Worm (Caenorhabditis elegans) whole organism, midembryonic: Measurements from ENCODE around the gene F39F10.2.
"Not testable (repeated sequence)": the region's sequence is repeated elsewhere in the genome, so short reads cannot be mapped to it uniquely, and the experiment has no call there.

Source experiments
- cog-1 ChIP-seq: sonication (generic microtip); optimal IDR thresholded peaks from 2 replicates; lab custom pipeline; 2016; ENCODE audit warnings: missing genetic modification characterization, missing compliant biosample characterization
- flt-1 ChIP-seq: fragments of 200-800 bp; sonication (Bioruptor generic); IDR thresholded peaks from 2 replicates; pipeline ENCODE4 v1.3.6; 2022; ENCODE audit warnings: missing genetic modification characterization, missing compliant biosample characterization
- klf-2 ChIP-seq: fragments of 200-800 bp; sonication (Bioruptor generic); conservative IDR thresholded peaks from 2 replicates; pipeline ENCODE4 v1.3.6; 2022; ENCODE audit warnings: missing genetic modification reagents, missing genetic modification characterization, missing compliant biosample characterization
- med-1 ChIP-seq: sonication (generic microtip); optimal IDR thresholded peaks from 2 replicates; lab custom pipeline; 2017; ENCODE audit warnings: missing genetic modification characterization, mild to moderate bottlenecking, missing compliant biosample characterization, antibody characterized with exemption, missing genetic modification reagents; ENCODE audit not compliant: insufficient read depth
- ref-1 ChIP-seq: fragments of 200-800 bp; sonication (Bioruptor generic); conservative IDR thresholded peaks from 2 replicates; pipeline ENCODE4 v1.3.6; 2022; ENCODE audit warnings: missing genetic modification reagents, missing genetic modification characterization, missing compliant biosample characterization
- tab-1 ChIP-seq: fragments of 200-800 bp; sonication (Bioruptor generic); IDR thresholded peaks from 2 replicates; pipeline ENCODE4 v1.3.6; 2022; ENCODE audit warnings: missing genetic modification characterization, missing compliant biosample characterization
- ztf-23 ChIP-seq: fragments of 200-800 bp; sonication (Bioruptor generic); IDR thresholded peaks from 2 replicates; pipeline ENCODE4 v1.3.6; 2022; ENCODE audit warnings: missing genetic modification reagents, missing genetic modification characterization, missing compliant biosample characterization

ce11 chrX:16932339-16932738, 37.7 kb downstream of the F39F10.2 start:
- TF ChIP-seq flt-1 (GFP tag; lab: Robert Waterston, UW): peak; percentile 75
- peak; percentile 73 for TF ChIP-seq ztf-23 (GFP tag; lab: Robert Waterston, UW)
- 0 out of 2 replicates have a peak, but pooled peaks have one; percentile 58 for TF ChIP-seq klf-2 (GFP tag; lab: Robert Waterston, UW)
- not testable (repeated sequence) for TF ChIP-seq cog-1 (tag; lab: Kevin White, UChicago); med-1 (GFP tag; lab: Kevin White, UChicago); tab-1 (GFP tag; lab: Robert Waterston, UW); ref-1 (GFP tag; lab: Robert Waterston, UW)
